Worm (Caenorhabditis elegans): ENCODE measurements around the gene C01B10.6.

- TF ChIP-seq ama-1 (optimal IDR thresholded peaks at IDR 0.05) (no peak), skn-1 (tag; optimal IDR thresholded peaks at IDR 0.05) (no peak), pqm-1 (tag; optimal IDR thresholded peaks at IDR 0.05) (no peak), ceh-82 (tag; optimal IDR thresholded peaks at IDR 0.05) (no peak), nhr-11 (tag; optimal IDR thresholded peaks at IDR 0.05) (no peak), pha-4 (tag; optimal IDR thresholded peaks at IDR 0.05) (no peak), elt-2 (tag; optimal IDR thresholded peaks at IDR 0.05) (no peak), ztf-11 (tag; optimal IDR thresholded peaks at IDR 0.05) (no peak), fkh-10 (GFP tag; optimal IDR thresholded peaks at IDR 0.05) (no peak), R02D3.7 (tag; optimal IDR thresholded peaks at IDR 0.05) (no peak), elt-1 (tag; optimal IDR thresholded peaks at IDR 0.05) (no peak)
Measured at ce11 chrIV:6621252-6621651, 18.7 kb upstream of the C01B10.6 start, which contains the start of gene C01B10.3.

All from whole organism, L3 larva.